Fruit fly (Drosophila melanogaster): ENCODE data around the gene Sirt7.

Gene Sirt7

dm6 chr3R:29049055-29049722, 6.5 kb upstream of the Sirt7 start, which contains the start of gene CG11837 (continued):
- TF ChIP-seq Ssrp (tag; optimal IDR thresholded peaks at IDR 0.05) (no peak), org-1 (GFP tag; optimal IDR thresholded peaks at IDR 0.05) (no peak), CG9932 (GFP tag; IDR thresholded peaks at IDR 0.05) (no peak), CG11093 (GFP tag; IDR thresholded peaks at IDR 0.05) (no peak), CG9215 (GFP tag; IDR thresholded peaks at IDR 0.05) (no peak), bsh (GFP tag; optimal IDR thresholded peaks at IDR 0.05) (no peak), trem (tag; optimal IDR thresholded peaks at IDR 0.05) (no peak), CG4424 (GFP tag; optimal IDR thresholded peaks at IDR 0.05) (no peak), croc (GFP tag; conservative IDR thresholded peaks at IDR 0.05) (no peak), Dbx (GFP tag; IDR thresholded peaks at IDR 0.05) (no peak), Atf3 (GFP tag; optimal IDR thresholded peaks at IDR 0.05) (no peak), hbn (GFP tag; IDR thresholded peaks at IDR 0.05; ENCODE audit: partially characterized antibody) (0 out of 2 replicates have a peak, but pooled peaks have one; percentile 25), Stat92E (GFP tag; optimal IDR thresholded peaks at IDR 0.05) (no peak), CG14441 (GFP tag; IDR thresholded peaks at IDR 0.05) (no peak), CG12769 (tag; optimal IDR thresholded peaks at IDR 0.05) (no peak), CG1832 (GFP tag; optimal IDR thresholded peaks at IDR 0.05) (no peak), CG8944 (GFP tag; optimal IDR thresholded peaks at IDR 0.05) (no peak), CG11247 (GFP tag; IDR thresholded peaks at IDR 0.05) (no peak), zen2 (GFP tag; IDR thresholded peaks at IDR 0.05; ENCODE audit: partially characterized antibody) (0 out of 3 replicates have a peak, but pooled peaks have one; percentile 4), pum (GFP tag; optimal IDR thresholded peaks at IDR 0.05) (no peak), ttk (GFP tag; IDR thresholded peaks at IDR 0.05) (no peak), Neu2 (GFP tag; optimal IDR thresholded peaks at IDR 0.05; ENCODE audit: borderline replicate concordance) (no peak), Fer3 (tag; optimal IDR thresholded peaks at IDR 0.05) (no peak), Dll (GFP tag; IDR thresholded peaks at IDR 0.05; ENCODE audit: partially characterized antibody) (peak; percentile 49; the same call in 1 of the 4 replicates), CG30020 (tag; optimal IDR thresholded peaks at IDR 0.05) (no peak), fd64A (GFP tag; optimal IDR thresholded peaks at IDR 0.05) (no peak), sisA (GFP tag; IDR thresholded peaks at IDR 0.05) (no peak), Oli (tag; optimal IDR thresholded peaks at IDR 0.05) (no peak), ftz-f1 (GFP tag; optimal IDR thresholded peaks at IDR 0.05) (no peak), Ets65A (GFP tag) (no peak), gcm2 (GFP tag; optimal IDR thresholded peaks at IDR 0.05) (no peak), CG3407 (GFP tag; optimal IDR thresholded peaks at IDR 0.05) (no peak), CHES-1-like (GFP tag; optimal IDR thresholded peaks at IDR 0.05) (no peak), MESR4 (GFP tag; optimal IDR thresholded peaks at IDR 0.05) (peak; percentile 32), CG16815 (GFP tag; optimal IDR thresholded peaks at IDR 0.05) (no peak), lov (optimal IDR thresholded peaks at IDR 0.05) (no peak), lov (GFP tag; IDR thresholded peaks at IDR 0.05) (no peak), tap (tag; optimal IDR thresholded peaks at IDR 0.05) (no peak), CG10267 (tag; optimal IDR thresholded peaks at IDR 0.05) (no peak), vnd (GFP tag; IDR thresholded peaks at IDR 0.05; ENCODE audit: partially characterized antibody) (no peak), CG4707 (GFP tag; optimal IDR thresholded peaks at IDR 0.05) (no peak), Rx (GFP tag; IDR thresholded peaks at IDR 0.05) (no peak), Adf1 (GFP tag; IDR thresholded peaks at IDR 0.05) (no peak), CG12659 (GFP tag; optimal IDR thresholded peaks at IDR 0.05) (no peak), gro (GFP tag; optimal IDR thresholded peaks at IDR 0.05) (no peak), CG10209 (GFP tag; optimal IDR thresholded peaks at IDR 0.05) (no peak), CoRest (tag; optimal IDR thresholded peaks at IDR 0.05) (no peak), tna (GFP tag; IDR thresholded peaks at IDR 0.05; ENCODE audit: partially characterized antibody) (no peak), inv (GFP tag; IDR thresholded peaks at IDR 0.05; ENCODE audit: partially characterized antibody) (no peak), CG8478 (optimal IDR thresholded peaks at IDR 0.05) (no peak)

Measured in whole organism, embryonic.